Worm (Caenorhabditis elegans) whole organism, late embryonic: ENCODE results near the gene nhr-17.

Experiments used
- C08G9.2 ChIP-seq: sonication (generic microtip); optimal IDR thresholded peaks from 2 replicates; lab custom pipeline; 2016; ENCODE audit warnings: mild to moderate bottlenecking, missing genetic modification characterization, moderate library complexity, missing compliant biosample characterization
- C38D4.7 ChIP-seq: fragments of 200-800 bp; sonication (Bioruptor generic); optimal IDR thresholded peaks from 2 replicates; lab custom pipeline; 2018; ENCODE audit warnings: mild to moderate bottlenecking, missing genetic modification characterization, moderate library complexity, missing compliant biosample characterization
- F13H6.1 ChIP-seq: sonication (generic microtip); optimal IDR thresholded peaks from 2 replicates; lab custom pipeline; 2016; ENCODE audit warnings: missing genetic modification characterization, missing compliant biosample characterization
- K02D7.2 ChIP-seq: sonication (generic microtip); optimal IDR thresholded peaks from 2 replicates; lab custom pipeline; 2017; ENCODE audit warnings: mild to moderate bottlenecking, missing genetic modification characterization, missing compliant biosample characterization
- T23F11.4 ChIP-seq: fragments of 200-800 bp; sonication (Bioruptor generic); optimal IDR thresholded peaks from 2 replicates; lab custom pipeline; 2018; ENCODE audit warnings: mild to moderate bottlenecking, missing genetic modification characterization, missing compliant biosample characterization
- Y22D7AL.16 ChIP-seq: sonication (generic microtip); optimal IDR thresholded peaks from 2 replicates; lab custom pipeline; 2016; ENCODE audit warnings: missing genetic modification characterization, missing compliant biosample characterization
- ahr-1 ChIP-seq: sonication (generic microtip); optimal IDR thresholded peaks from 2 replicates; lab custom pipeline; 2016; ENCODE audit warnings: missing genetic modification characterization, missing compliant biosample characterization
- ama-1 ChIP-seq: fragments of 150-350 bp; optimal IDR thresholded peaks from 2 replicates; lab custom pipeline; 2014
- ceh-14 ChIP-seq: sonication (generic microtip); optimal IDR thresholded peaks from 2 replicates; lab custom pipeline; 2016; ENCODE audit warnings: missing genotype, missing genetic modification characterization, missing compliant biosample characterization
- ceh-18 ChIP-seq: sonication (generic microtip); optimal IDR thresholded peaks from 2 replicates; lab custom pipeline; 2016; ENCODE audit warnings: missing genetic modification characterization, missing compliant biosample characterization
- ceh-19 ChIP-seq: fragments of 200-800 bp; sonication (Bioruptor generic); optimal IDR thresholded peaks from 2 replicates; lab custom pipeline; 2018; ENCODE audit warnings: mild to moderate bottlenecking, missing genetic modification characterization, missing compliant biosample characterization
- ceh-24 ChIP-seq: sonication (generic microtip); optimal IDR thresholded peaks from 2 replicates; lab custom pipeline; 2016; ENCODE audit warnings: mild to moderate bottlenecking, missing genetic modification characterization, missing compliant biosample characterization
- ceh-30 ChIP-seq: fragments of 150-350 bp; optimal IDR thresholded peaks from 2 replicates; lab custom pipeline; 2014; ENCODE audit warnings: missing biosample characterization, missing genetic modification characterization
- ceh-31 ChIP-seq: sonication (generic microtip); optimal IDR thresholded peaks from 2 replicates; lab custom pipeline; 2016; ENCODE audit warnings: missing genetic modification characterization, missing compliant biosample characterization
- ceh-34 ChIP-seq: sonication (generic microtip); optimal IDR thresholded peaks from 2 replicates; lab custom pipeline; 2016; ENCODE audit warnings: mild to moderate bottlenecking, missing genetic modification characterization, missing compliant biosample characterization
- ceh-9 ChIP-seq: sonication (generic microtip); optimal IDR thresholded peaks from 2 replicates; lab custom pipeline; 2016; ENCODE audit warnings: mild to moderate bottlenecking, missing genetic modification characterization, inconsistent platforms, missing compliant biosample characterization
- dmd-4 ChIP-seq: sonication (generic microtip); optimal IDR thresholded peaks from 2 replicates; lab custom pipeline; 2016; ENCODE audit warnings: borderline replicate concordance, missing genetic modification characterization, missing compliant biosample characterization
- elt-4 ChIP-seq: sonication (generic microtip); optimal IDR thresholded peaks from 2 replicates; lab custom pipeline; 2016; ENCODE audit warnings: missing genetic modification characterization, missing compliant biosample characterization
- eyg-1 ChIP-seq: sonication (generic microtip); optimal IDR thresholded peaks from 2 replicates; lab custom pipeline; 2016; ENCODE audit warnings: missing genotype, missing genetic modification characterization, missing compliant biosample characterization
- fax-1 ChIP-seq: sonication (generic microtip); optimal IDR thresholded peaks from 2 replicates; lab custom pipeline; 2016; ENCODE audit warnings: missing genotype, missing genetic modification characterization, missing compliant biosample characterization
- gmeb-2 ChIP-seq: sonication (generic microtip); optimal IDR thresholded peaks from 2 replicates; lab custom pipeline; 2016; ENCODE audit warnings: missing genetic modification characterization, inconsistent platforms, missing compliant biosample characterization
- hlh-30 ChIP-seq: sonication (generic microtip); optimal IDR thresholded peaks from 2 replicates; lab custom pipeline; 2017; ENCODE audit warnings: antibody characterized with exemption, missing genetic modification characterization, missing compliant biosample characterization; ENCODE audit not compliant: insufficient read depth
- hlh-6 ChIP-seq: sonication (generic microtip); optimal IDR thresholded peaks from 2 replicates; lab custom pipeline; 2016; ENCODE audit warnings: missing genotype, missing genetic modification characterization, missing compliant biosample characterization
- hlh-8 ChIP-seq: sonication (generic microtip); optimal IDR thresholded peaks from 2 replicates; lab custom pipeline; 2016; ENCODE audit warnings: missing genotype, missing genetic modification characterization, missing compliant biosample characterization
- lim-6 ChIP-seq: sonication (generic microtip); optimal IDR thresholded peaks from 2 replicates; lab custom pipeline; 2016; ENCODE audit warnings: missing genetic modification characterization, missing compliant biosample characterization
- nhr-232 ChIP-seq: sonication (generic microtip); optimal IDR thresholded peaks from 2 replicates; lab custom pipeline; 2016; ENCODE audit warnings: missing genetic modification characterization, missing compliant biosample characterization
- pag-3 ChIP-seq: sonication (generic microtip); optimal IDR thresholded peaks from 2 replicates; lab custom pipeline; 2016; ENCODE audit warnings: missing compliant biosample characterization, missing genetic modification characterization, borderline replicate concordance
- pha-2 ChIP-seq: sonication (generic microtip); optimal IDR thresholded peaks from 2 replicates; lab custom pipeline; 2017; ENCODE audit warnings: mild to moderate bottlenecking, missing genetic modification characterization, missing compliant biosample characterization
- pha-4 ChIP-seq: fragments of 150-350 bp; optimal IDR thresholded peaks from 2 replicates; lab custom pipeline; 2018; ENCODE audit warnings: missing biosample characterization, missing genetic modification reagents, missing genetic modification characterization
- pqm-1 ChIP-seq: sonication (generic microtip); optimal IDR thresholded peaks from 2 replicates; lab custom pipeline; 2016; ENCODE audit warnings: missing genetic modification characterization, missing compliant biosample characterization
- pros-1 ChIP-seq: fragments of 150-350 bp; optimal IDR thresholded peaks from 2 replicates; lab custom pipeline; 2014; ENCODE audit warnings: missing biosample characterization, missing genetic modification reagents, missing genetic modification characterization
- rnt-1 ChIP-seq: sonication (generic microtip); optimal IDR thresholded peaks from 2 replicates; lab custom pipeline; 2016; ENCODE audit warnings: missing genetic modification characterization, missing compliant biosample characterization
- sdc-2 ChIP-seq: sonication (generic microtip); optimal IDR thresholded peaks from 2 replicates; lab custom pipeline; 2016; ENCODE audit warnings: missing genotype, missing genetic modification characterization, missing compliant biosample characterization
- sox-2 ChIP-seq: fragments of 200-800 bp; sonication (Bioruptor generic); IDR thresholded peaks from 2 replicates; pipeline ENCODE4 v1.3.6; 2022; ENCODE audit warnings: missing genetic modification reagents, missing genetic modification characterization, missing compliant biosample characterization
- sox-4 ChIP-seq: sonication (generic microtip); optimal IDR thresholded peaks from 2 replicates; lab custom pipeline; 2017; ENCODE audit warnings: mild to moderate bottlenecking, missing genetic modification characterization, inconsistent platforms, missing compliant biosample characterization
- tbx-7 ChIP-seq: sonication (generic microtip); optimal IDR thresholded peaks from 2 replicates; lab custom pipeline; 2016; ENCODE audit warnings: missing genotype, missing genetic modification characterization, missing compliant biosample characterization
- unc-42 ChIP-seq: sonication (generic microtip); optimal IDR thresholded peaks from 2 replicates; lab custom pipeline; 2016; ENCODE audit warnings: missing genotype, missing genetic modification characterization, missing compliant biosample characterization
- ztf-16 ChIP-seq: sonication (generic microtip); optimal IDR thresholded peaks from 2 replicates; lab custom pipeline; 2017; ENCODE audit warnings: missing genetic modification characterization, missing compliant biosample characterization

Gene nhr-17

DNA sequence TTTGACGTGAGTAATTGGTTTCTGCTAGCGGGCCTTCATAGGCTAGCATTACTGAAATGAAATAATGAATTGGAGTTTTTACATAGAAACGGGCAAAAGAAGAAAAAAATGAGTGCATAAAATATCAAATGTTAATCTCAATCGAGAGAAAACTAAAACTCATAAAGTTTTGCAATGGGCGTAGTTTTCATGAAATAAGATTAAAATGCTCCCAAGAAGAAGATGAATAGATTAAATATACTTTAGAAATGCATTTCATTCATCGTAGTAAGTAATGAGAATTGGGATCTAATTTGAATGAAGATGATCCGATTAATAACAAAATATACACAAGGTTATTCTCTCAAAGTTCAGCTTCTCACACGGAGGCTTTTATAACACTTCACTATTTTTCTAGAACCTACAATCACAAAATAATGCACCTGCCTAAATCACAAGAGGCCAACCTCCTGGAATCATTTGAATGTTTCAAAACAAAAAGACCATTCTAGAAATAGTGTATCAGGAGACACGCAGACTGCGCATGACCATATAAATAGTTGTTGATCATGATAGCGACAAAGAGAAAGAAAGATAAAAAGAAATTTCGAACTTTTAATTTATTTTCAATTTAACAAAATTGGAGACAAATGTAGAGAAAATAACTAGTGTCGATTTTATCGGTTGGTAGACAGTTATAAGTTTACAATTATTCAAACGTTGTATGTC lies at the start of gene nhr-17:
Gene nhr-17, minus strand, starts transcription at position 51 of the 708 bp plus-strand sequence.
- TF ChIP-seq F13H6.1 (tag; lab: Kevin White, UChicago) (no peak), ztf-16 (no peak)

DNA sequence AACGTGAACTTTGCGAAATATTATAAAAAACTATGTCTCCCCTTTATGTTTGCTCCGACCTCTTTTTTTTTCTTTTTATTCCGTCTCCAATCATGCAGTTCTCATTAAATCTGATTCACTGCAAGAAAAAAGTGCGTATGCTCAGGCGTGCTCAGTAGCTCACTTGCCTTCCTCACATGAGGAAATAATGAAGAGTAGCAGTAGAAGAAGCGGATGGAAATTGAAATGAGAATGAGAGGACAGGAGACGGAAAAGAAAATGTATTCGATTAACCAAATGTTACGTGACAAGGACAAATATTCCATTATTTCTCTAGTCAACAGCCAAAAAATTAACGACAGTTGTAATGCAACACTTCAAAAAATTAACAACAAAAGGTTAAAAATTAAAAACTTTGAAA lies 45.4 kb upstream of the nhr-17 start:
- TF ChIP-seq unc-42 (tag; lab: Kevin White, UChicago) (peak; percentile 57), ztf-16 (no peak)

DNA sequence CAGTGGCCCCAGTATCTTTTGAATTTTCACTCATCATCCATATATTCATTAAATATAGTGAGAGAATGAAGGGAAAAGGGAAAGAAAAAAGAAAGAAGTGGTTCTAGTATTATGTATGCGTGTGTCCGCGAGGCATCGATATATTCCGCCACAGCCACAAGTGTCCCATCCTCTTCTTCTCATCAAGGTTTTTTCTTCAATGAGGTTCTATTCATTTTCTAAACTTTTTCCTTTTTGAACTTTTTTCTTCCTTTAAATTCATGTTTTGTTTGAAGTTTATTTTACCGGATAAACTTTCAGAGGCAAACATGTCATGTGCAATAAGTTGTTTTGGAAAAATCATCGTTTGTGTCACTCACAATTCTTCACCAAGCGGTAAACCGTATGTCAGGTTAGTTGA lies 44.7 kb upstream of the nhr-17 start, which contains the start of gene rgs-2:
Gene rgs-2, plus strand, starts transcription at position 301 of the 400 bp plus-strand sequence.
- no peak for TF ChIP-seq elt-4
- no peak for TF ChIP-seq pag-3
- no peak for TF ChIP-seq lim-6
- TF ChIP-seq F13H6.1 (tag; lab: Kevin White, UChicago): no peak
- no peak for TF ChIP-seq pqm-1 (tag; lab: Kevin White, UChicago)
- TF ChIP-seq T23F11.4: no peak
- no peak for TF ChIP-seq ahr-1 (tag; lab: Kevin White, UChicago)
- no peak for TF ChIP-seq hlh-6 (tag; lab: Kevin White, UChicago)
- TF ChIP-seq hlh-30 (tag; lab: Kevin White, UChicago): no peak
- TF ChIP-seq eyg-1 (tag; lab: Kevin White, UChicago): no peak

DNA sequence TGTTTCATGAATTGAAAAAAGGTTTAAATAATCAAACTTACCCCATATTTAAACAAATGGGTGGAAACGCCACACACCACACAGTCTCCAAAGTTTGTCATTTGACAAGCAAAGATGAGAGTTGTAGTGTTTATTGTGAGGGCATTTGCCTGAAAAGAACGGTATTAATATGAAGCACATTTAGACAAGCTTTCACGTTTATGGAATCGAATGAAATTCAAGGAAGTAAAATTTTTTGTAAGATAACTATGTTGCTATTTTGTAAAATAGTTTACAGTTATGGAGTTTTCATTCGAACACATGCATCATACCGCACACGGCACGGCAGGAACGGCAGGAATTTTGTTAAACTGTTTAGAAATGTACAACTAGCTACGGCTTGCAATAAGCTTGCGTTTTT lies 37.1 kb upstream of the nhr-17 start, which contains the start of gene nhr-272:
Gene nhr-272, minus strand, starts transcription at position 101 of the 400 bp plus-strand sequence.
- TF ChIP-seq tbx-7 (tag; lab: Kevin White, UChicago): no peak
- TF ChIP-seq eyg-1 (tag; lab: Kevin White, UChicago): no peak
- TF ChIP-seq elt-4: no peak
- TF ChIP-seq pros-1: no peak
- TF ChIP-seq pha-4: no peak
- TF ChIP-seq ceh-9: no peak
- no peak for TF ChIP-seq C38D4.7 (GFP tag; lab: Kevin White, UChicago)
- TF ChIP-seq Y22D7AL.16 (tag; lab: Kevin White, UChicago): no peak
- TF ChIP-seq ceh-18 (tag; lab: Kevin White, UChicago): no peak
- no peak for TF ChIP-seq gmeb-2
- no peak for TF ChIP-seq ceh-30 (tag; lab: Kevin White, UChicago)
- no peak for TF ChIP-seq hlh-30 (tag; lab: Kevin White, UChicago)
- TF ChIP-seq rnt-1: no peak
- no peak for TF ChIP-seq ztf-16

DNA sequence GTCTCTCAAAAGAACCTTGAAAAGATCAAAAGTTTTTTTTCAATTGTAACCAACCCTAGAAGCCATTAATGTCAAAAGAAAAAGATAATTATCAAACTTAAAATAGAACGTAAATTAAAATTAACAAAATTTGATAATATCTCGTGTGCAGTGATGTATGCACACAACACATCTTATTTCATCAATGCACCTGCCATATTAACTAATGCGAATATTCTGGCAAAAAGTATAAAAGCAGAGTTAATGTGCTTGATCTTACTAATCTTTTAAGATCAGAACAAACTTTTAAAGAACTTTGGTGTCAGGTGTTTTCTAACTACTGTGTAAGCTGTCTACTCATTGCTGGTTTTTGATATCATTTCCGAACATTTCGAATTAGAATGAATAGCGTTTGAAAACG lies 35.1 kb upstream of the nhr-17 start:
- TF ChIP-seq fax-1 (tag; lab: Kevin White, UChicago) (no peak), ceh-31 (no peak), ceh-19 (GFP tag; lab: Kevin White, UChicago) (no peak), sox-4 (tag; lab: Kevin White, UChicago) (no peak), dmd-4 (tag; lab: Kevin White, UChicago) (no peak), Y22D7AL.16 (tag; lab: Kevin White, UChicago) (no peak), F13H6.1 (tag; lab: Kevin White, UChicago) (no peak), ceh-14 (tag; lab: Kevin White, UChicago) (no peak), nhr-232 (no peak), C08G9.2 (no peak), hlh-8 (tag; lab: Kevin White, UChicago) (no peak), ama-1 (no peak), ceh-34 (tag; lab: Kevin White, UChicago) (no peak), pha-2 (tag; lab: Kevin White, UChicago) (no peak), K02D7.2 (tag; lab: Kevin White, UChicago) (no peak), sdc-2 (tag; lab: Kevin White, UChicago) (no peak), sox-2 (GFP tag; lab: Robert Waterston, UW) (no peak), ceh-24 (tag; lab: Kevin White, UChicago) (no peak)
